Worm (Caenorhabditis elegans) whole organism, L4/young adult: ENCODE measurements around the gene K08E4.8.

Experiments used
- dao-5 ChIP-seq: sonication (generic microtip); optimal IDR thresholded peaks from 2 replicates; lab custom pipeline; 2016; ENCODE audit warnings: missing genotype, missing genetic modification characterization, moderate library complexity, missing compliant biosample characterization
- him-1 ChIP-seq: sonication (generic microtip); optimal IDR thresholded peaks from 2 replicates; lab custom pipeline; 2016; ENCODE audit warnings: missing genotype, missing genetic modification reagents, missing genetic modification characterization, missing compliant biosample characterization

DNA sequence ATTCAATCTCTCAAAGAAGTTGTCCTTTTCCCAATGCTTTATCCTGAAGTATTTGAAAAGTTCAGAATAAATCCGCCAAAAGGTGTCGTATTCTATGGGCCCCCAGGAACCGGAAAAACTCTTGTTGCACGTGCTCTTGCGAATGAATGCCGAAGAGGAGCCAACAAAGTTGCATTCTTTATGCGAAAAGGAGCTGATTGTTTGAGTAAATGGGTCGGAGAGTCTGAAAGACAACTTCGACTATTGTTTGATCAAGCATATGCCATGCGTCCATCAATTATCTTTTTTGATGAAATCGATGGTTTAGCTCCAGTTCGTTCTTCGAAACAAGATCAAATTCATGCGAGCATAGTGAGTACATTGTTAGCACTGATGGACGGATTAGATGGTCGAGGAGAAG lies 19.7 kb upstream of the K08E4.8 start:
- TF ChIP-seq him-1 (no peak), dao-5 (tag; lab: Kevin White, UChicago) (no peak)
